Fruit fly (Drosophila melanogaster) whole organism, embryonic: Measurements from ENCODE around the gene CG34348.
A peak's percentile ranks its signal among the peaks of the same experiment; 100 is the strongest.

Experiments
- Antp ChIP-seq: fragments of 200-800 bp; sonication (Bioruptor generic); optimal IDR thresholded peaks from 3 replicates; lab custom pipeline; 2016; ENCODE audit warnings: missing biosample characterization, missing genetic modification characterization
- Bdp1 ChIP-seq: fragments of 200-800 bp; sonication (Bioruptor generic); optimal IDR thresholded peaks from 3 replicates; lab custom pipeline; 2016; ENCODE audit warnings: missing biosample characterization, missing genetic modification characterization
- CG10366 ChIP-seq: fragments of 200-800 bp; sonication (Bioruptor generic); IDR thresholded peaks from 2 replicates; pipeline ENCODE4 v1.3.6; 2022; ENCODE audit warnings: missing biosample characterization, missing genetic modification characterization
- CG11085 ChIP-seq: fragments of 200-800 bp; sonication (Bioruptor generic); IDR thresholded peaks from 2 replicates; pipeline ENCODE4 v1.3.6; 2022; ENCODE audit warnings: missing biosample characterization, missing genetic modification characterization
- CG11247 ChIP-seq: fragments of 200-800 bp; sonication (Bioruptor generic); IDR thresholded peaks from 2 replicates; pipeline ENCODE4 v1.3.6; 2022; ENCODE audit warnings: missing biosample characterization, missing genetic modification characterization
- CG13296 ChIP-seq: fragments of 200-800 bp; sonication (Bioruptor generic); optimal IDR thresholded peaks from 3 replicates; lab custom pipeline; 2018; ENCODE audit warnings: missing biosample characterization, mild to moderate bottlenecking, missing genetic modification characterization
- CG13424 ChIP-seq: fragments of 200-800 bp; sonication (Bioruptor generic); optimal IDR thresholded peaks from 2 replicates; lab custom pipeline; 2019; ENCODE audit warnings: missing biosample characterization, mild to moderate bottlenecking, missing genetic modification characterization, moderate library complexity
- CG13624 ChIP-seq: fragments of 200-800 bp; sonication (Bioruptor generic); optimal IDR thresholded peaks from 2 replicates; lab custom pipeline; 2016; ENCODE audit warnings: missing biosample characterization, missing genetic modification characterization
- CG18262 ChIP-seq: fragments of 200-800 bp; optimal IDR thresholded peaks from 3 replicates; lab custom pipeline; 2019; ENCODE audit warnings: missing biosample characterization, mild to moderate bottlenecking, missing genetic modification characterization, moderate library complexity
- CG2678 ChIP-seq: fragments of 200-800 bp; sonication (Bioruptor generic); optimal IDR thresholded peaks from 3 replicates; lab custom pipeline; 2019; ENCODE audit warnings: missing biosample characterization, mild to moderate bottlenecking, missing genetic modification characterization, moderate library complexity
- CG32772 ChIP-seq: fragments of 200-800 bp; sonication (Bioruptor generic); IDR thresholded peaks from 2 replicates; pipeline ENCODE4 v1.3.6; 2022; ENCODE audit warnings: missing biosample characterization, missing genetic modification characterization
- CG34422 ChIP-seq: fragments of 200-800 bp; sonication (Bioruptor generic); IDR thresholded peaks from 3 replicates; pipeline ENCODE4 v1.3.6; 2022; ENCODE audit warnings: missing biosample characterization, missing genetic modification characterization
- CG4730 ChIP-seq: fragments of 200-800 bp; sonication (Bioruptor generic); IDR thresholded peaks from 2 replicates; pipeline ENCODE4 v1.3.6; 2022; ENCODE audit warnings: missing biosample characterization, missing genetic modification characterization
- CG6791 ChIP-seq: fragments of 200-800 bp; sonication (Bioruptor generic); IDR thresholded peaks from 3 replicates; pipeline ENCODE4 v1.3.6; 2022; ENCODE audit warnings: missing biosample characterization, missing genetic modification characterization; ENCODE audit not compliant: partially characterized antibody
- CG8478 ChIP-seq: fragments of >200 bp; optimal IDR thresholded peaks from 2 replicates; lab custom pipeline; 2018
- CG9437 ChIP-seq: fragments of 200-800 bp; sonication (Bioruptor generic); optimal IDR thresholded peaks from 2 replicates; lab custom pipeline; 2018; ENCODE audit warnings: missing biosample characterization, mild to moderate bottlenecking, missing genetic modification characterization
- Drgx ChIP-seq: fragments of 200-800 bp; sonication (Bioruptor generic); IDR thresholded peaks from 2 replicates; pipeline ENCODE4 v1.3.6; 2022; ENCODE audit warnings: missing biosample characterization, missing genetic modification characterization
- Ets65A ChIP-seq: fragments of 200-800 bp; sonication (Bioruptor generic); peaks from one replicate; lab custom pipeline; 2016; ENCODE audit warnings: missing biosample characterization, missing genetic modification characterization
- Fer3 ChIP-seq: fragments of 200-800 bp; sonication (Bioruptor generic); optimal IDR thresholded peaks from 2 replicates; lab custom pipeline; 2018; ENCODE audit warnings: missing biosample characterization, mild to moderate bottlenecking, missing genetic modification characterization, moderate library complexity
- H2.0 ChIP-seq: fragments of 200-800 bp; sonication (Bioruptor generic); IDR thresholded peaks from 2 replicates; pipeline ENCODE4 v1.3.6; 2022; ENCODE audit warnings: missing biosample characterization, missing genetic modification characterization
- Hand ChIP-seq: fragments of 200-800 bp; sonication (Bioruptor generic); optimal IDR thresholded peaks from 2 replicates; lab custom pipeline; 2017; ENCODE audit warnings: mild to moderate bottlenecking, missing biosample characterization, missing genetic modification reagents, missing genetic modification characterization
- Hsf ChIP-seq: fragments of 200-800 bp; sonication (Bioruptor generic); optimal IDR thresholded peaks from 3 replicates; lab custom pipeline; 2016; ENCODE audit warnings: missing biosample characterization, missing genetic modification characterization
- MBD-R2 ChIP-seq: fragments of 200-800 bp; sonication (Bioruptor generic); IDR thresholded peaks from 2 replicates; pipeline ENCODE4 v1.3.6; 2022; ENCODE audit warnings: missing biosample characterization, missing genetic modification characterization
- Mrtf ChIP-seq: fragments of 200-800 bp; sonication (Bioruptor generic); IDR thresholded peaks from 3 replicates; pipeline ENCODE4 v1.3.6; 2022; ENCODE audit warnings: missing biosample characterization, missing genetic modification characterization
- NfI ChIP-seq: fragments of 200-800 bp; sonication (Bioruptor generic); optimal IDR thresholded peaks from 3 replicates; lab custom pipeline; 2018; ENCODE audit warnings: missing biosample characterization, mild to moderate bottlenecking, missing genetic modification characterization, moderate library complexity
- Ptx1 ChIP-seq: fragments of 200-800 bp; sonication (Bioruptor generic); IDR thresholded peaks from 2 replicates; pipeline ENCODE4 v1.3.6; 2022; ENCODE audit warnings: missing biosample characterization, missing genetic modification characterization
- Ravus ChIP-seq: fragments of 200-800 bp; sonication (Bioruptor generic); IDR thresholded peaks from 2 replicates; pipeline ENCODE4 v1.3.6; 2022; ENCODE audit warnings: missing biosample characterization, missing genetic modification characterization
- Rfx ChIP-seq: fragments of 200-800 bp; sonication (Bioruptor generic); IDR thresholded peaks from 2 replicates; pipeline ENCODE4 v1.3.6; 2022; ENCODE audit warnings: missing biosample characterization, missing genetic modification characterization
- Trl ChIP-seq, 3 experiments: fragments of >200 bp in 2 of 3; fragments of 200-800 bp in 1 of 3; sonication (Bioruptor generic) in 1 of 3; optimal IDR thresholded peaks; 2 replicates in 1 of 3; 3 replicates in 2 of 3; lab custom pipeline; 2016 to 2017; ENCODE audit warnings: missing biosample characterization in 1 of 3, missing genetic modification characterization in 1 of 3
- Xrp1 ChIP-seq: fragments of 200-800 bp; sonication (Bioruptor generic); IDR thresholded peaks from 2 replicates; pipeline ENCODE4 v1.3.6; 2022; ENCODE audit warnings: missing biosample characterization, missing genetic modification characterization
- bbx ChIP-seq: fragments of 200-800 bp; sonication (Bioruptor generic); IDR thresholded peaks from 2 replicates; pipeline ENCODE4 v1.3.6; 2022; ENCODE audit warnings: missing biosample characterization, missing genetic modification characterization; ENCODE audit not compliant: partially characterized antibody
- cad ChIP-seq: fragments of >200 bp; optimal IDR thresholded peaks from 2 replicates; lab custom pipeline; 2017; ENCODE audit warnings: missing biosample characterization, missing genetic modification characterization
- danr ChIP-seq: fragments of 200-800 bp; sonication (Bioruptor generic); IDR thresholded peaks from 2 replicates; pipeline ENCODE4 v1.3.6; 2022; ENCODE audit warnings: missing biosample characterization, missing genetic modification characterization
- ems ChIP-seq: fragments of 200-800 bp; sonication (Bioruptor generic); optimal IDR thresholded peaks from 3 replicates; lab custom pipeline; 2016; ENCODE audit warnings: missing biosample characterization, missing genetic modification characterization
- fru ChIP-seq: fragments of >200 bp; optimal IDR thresholded peaks from 2 replicates; lab custom pipeline; 2017
- fu2 ChIP-seq: fragments of 200-800 bp; sonication (Bioruptor generic); optimal IDR thresholded peaks from 2 replicates; lab custom pipeline; 2016; ENCODE audit warnings: missing biosample characterization, missing genetic modification characterization
- grau ChIP-seq: fragments of 200-800 bp; optimal IDR thresholded peaks from 3 replicates; lab custom pipeline; 2019; ENCODE audit warnings: missing biosample characterization, mild to moderate bottlenecking, missing genetic modification characterization, moderate library complexity
- gro ChIP-seq: fragments of 200-800 bp; sonication (Bioruptor generic); optimal IDR thresholded peaks from 2 replicates; lab custom pipeline; 2016; ENCODE audit warnings: missing biosample characterization, missing genetic modification characterization
- ham ChIP-seq: fragments of 200-800 bp; sonication (Bioruptor generic); IDR thresholded peaks from 2 replicates; pipeline ENCODE4 v1.3.6; 2022; ENCODE audit warnings: missing biosample characterization, missing genetic modification characterization
- ind ChIP-seq: fragments of 200-800 bp; sonication (Bioruptor generic); optimal IDR thresholded peaks from 3 replicates; lab custom pipeline; 2016; ENCODE audit warnings: missing biosample characterization, missing genetic modification characterization
- mam ChIP-seq: fragments of 200-800 bp; sonication (Bioruptor generic); optimal IDR thresholded peaks from 3 replicates; lab custom pipeline; 2016; ENCODE audit warnings: missing biosample characterization, missing genetic modification characterization
- nom ChIP-seq: fragments of 200-800 bp; sonication (Bioruptor generic); optimal IDR thresholded peaks from 2 replicates; lab custom pipeline; 2017; ENCODE audit warnings: missing biosample characterization, missing genetic modification characterization, mild to moderate bottlenecking, moderate library complexity, missing genetic modification reagents
- phol ChIP-seq: fragments of 200-800 bp; sonication (Bioruptor generic); optimal IDR thresholded peaks from 3 replicates; lab custom pipeline; 2018; ENCODE audit warnings: missing biosample characterization, mild to moderate bottlenecking, missing genetic modification characterization, moderate library complexity
- repo ChIP-seq: fragments of 200-800 bp; sonication (Bioruptor generic); optimal IDR thresholded peaks from 2 replicates; lab custom pipeline; 2016; ENCODE audit warnings: missing biosample characterization, missing genetic modification characterization
- rib ChIP-seq: fragments of 200-800 bp; sonication (Bioruptor generic); IDR thresholded peaks from 2 replicates; pipeline ENCODE4 v1.3.6; 2022; ENCODE audit warnings: missing biosample characterization, missing genetic modification characterization
- slbo ChIP-seq: fragments of 200-800 bp; sonication (Bioruptor generic); IDR thresholded peaks from 2 replicates; pipeline ENCODE4 v1.3.6; 2022; ENCODE audit warnings: missing biosample characterization, missing genetic modification characterization
- ssp ChIP-seq: fragments of 200-800 bp; sonication (Bioruptor generic); IDR thresholded peaks from 2 replicates; pipeline ENCODE4 v1.3.6; 2022; ENCODE audit warnings: missing biosample characterization, missing genetic modification characterization
- unpg ChIP-seq: fragments of 200-800 bp; sonication (Bioruptor generic); optimal IDR thresholded peaks from 3 replicates; lab custom pipeline; 2018; ENCODE audit warnings: missing biosample characterization, mild to moderate bottlenecking, missing genetic modification characterization, moderate library complexity
- wdn ChIP-seq: fragments of 200-800 bp; sonication (Bioruptor generic); IDR thresholded peaks from 2 replicates; pipeline ENCODE4 v1.3.6; 2022; ENCODE audit warnings: missing biosample characterization, missing genetic modification characterization
- zfh1 ChIP-seq: fragments of 200-800 bp; sonication (Bioruptor generic); IDR thresholded peaks from 3 replicates; pipeline ENCODE4 v1.3.6; 2022; ENCODE audit warnings: missing biosample characterization, missing genetic modification characterization

Gene CG34348

DNA sequence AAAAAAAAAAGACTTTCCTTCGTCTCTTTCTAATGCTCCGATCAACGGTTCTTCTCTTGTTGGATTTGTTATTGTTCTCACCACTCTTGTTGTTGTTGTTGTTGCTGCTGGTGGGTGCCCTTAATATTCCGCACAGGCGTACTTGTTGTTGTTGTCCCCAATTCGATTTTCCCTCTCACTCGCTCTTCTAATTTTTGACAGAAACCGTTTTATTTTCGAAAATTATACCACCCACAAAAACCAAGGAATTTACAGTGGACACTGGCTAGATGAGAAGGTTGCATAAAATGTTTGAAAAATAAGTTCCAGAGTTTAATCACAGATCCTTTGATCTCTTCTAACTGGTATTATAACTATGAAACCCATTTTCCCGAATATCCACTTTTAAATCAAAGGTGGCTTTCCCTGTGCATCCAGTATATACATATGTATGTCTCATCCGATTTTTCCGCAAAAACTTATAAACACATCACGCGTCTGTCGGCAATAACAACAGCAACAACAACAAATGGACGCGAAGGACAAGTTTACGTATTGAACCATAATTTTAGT lies 51.8 kb downstream of the CG34348 start (continued):
- TF ChIP-seq fu2, result peak; percentile 52
- TF ChIP-seq mam, result peak; percentile 19
- TF ChIP-seq danr (GFP tag; lab: Robert Waterston, UW), result 0 out of 2 replicates have a peak, but pooled peaks have one; percentile 10
- no peak for TF ChIP-seq fru (lab: Kevin White, UChicago)
- peak; percentile 44 for TF ChIP-seq CG13424
- no peak for TF ChIP-seq CG6791 (GFP tag; lab: Robert Waterston, UW)
- no peak for TF ChIP-seq CG8478 (lab: Kevin White, UChicago)
- peak; percentile 57 for TF ChIP-seq wdn (GFP tag; lab: Robert Waterston, UW)
- peak; percentile 94 for TF ChIP-seq Ets65A (GFP tag; lab: Kevin White, UChicago)
- peak; percentile 66 for TF ChIP-seq CG10366
- TF ChIP-seq gro (GFP tag; lab: Kevin White, UChicago), result peak; percentile 10
- TF ChIP-seq H2.0 (GFP tag; lab: Robert Waterston, UW), result 0 out of 2 replicates have a peak, but pooled peaks have one; percentile 44
- 0 out of 2 replicates have a peak, but pooled peaks have one; percentile 11 for TF ChIP-seq CG11085 (GFP tag; lab: Robert Waterston, UW)
- TF ChIP-seq Bdp1 (GFP tag; lab: Kevin White, UChicago), result no peak
- no peak for TF ChIP-seq CG13296
- TF ChIP-seq CG11247 (GFP tag; lab: Robert Waterston, UW), result peak; percentile 22; the same call in 1 of the 2 replicates
- peak; percentile 45 for TF ChIP-seq ind (GFP tag; lab: Kevin White, UChicago)
- no peak for TF ChIP-seq nom (GFP tag; lab: Kevin White, UChicago)
- 0 out of 2 replicates have a peak, but pooled peaks have one; percentile 24 for TF ChIP-seq CG32772 (GFP tag; lab: Robert Waterston, UW)
- peak; percentile 25; the same call in 1 of the 3 replicates for TF ChIP-seq CG34422 (GFP tag; lab: Robert Waterston, UW)
- TF ChIP-seq Xrp1 (GFP tag; lab: Robert Waterston, UW), result peak; percentile 48; the same call in 1 of the 2 replicates
- TF ChIP-seq Rfx (GFP tag; lab: Robert Waterston, UW), result peak; percentile 87
- no peak for TF ChIP-seq CG18262 (tag; lab: Kevin White, UChicago)
- TF ChIP-seq ems (GFP tag; lab: Kevin White, UChicago), result peak; percentile 3
- TF ChIP-seq unpg, result peak; percentile 57
- TF ChIP-seq ssp (GFP tag; lab: Robert Waterston, UW), result peak; percentile 35; the same call in 1 of the 2 replicates
- TF ChIP-seq CG13624 (GFP tag; lab: Kevin White, UChicago), result no peak
- no peak; the same call in 1 of the 2 replicates for TF ChIP-seq Drgx (GFP tag; lab: Robert Waterston, UW)
- TF ChIP-seq CG9437 (GFP tag; lab: Kevin White, UChicago), result no peak
- TF ChIP-seq cad, result no peak
- TF ChIP-seq ham (GFP tag; lab: Robert Waterston, UW), result no peak
- peak; percentile 78 for TF ChIP-seq Ptx1 (GFP tag; lab: Robert Waterston, UW)
- peak; percentile 11; the same call in 1 of the 2 replicates for TF ChIP-seq MBD-R2 (GFP tag; lab: Robert Waterston, UW)
- TF ChIP-seq Ravus (GFP tag; lab: Robert Waterston, UW), result peak; percentile 38
- 0 out of 2 replicates have a peak, but pooled peaks have one; percentile 29 for TF ChIP-seq rib (GFP tag; lab: Robert Waterston, UW)
- peak; percentile 30 for TF ChIP-seq Hsf (GFP tag; lab: Kevin White, UChicago)
- TF ChIP-seq Fer3 (tag; lab: Kevin White, UChicago), result peak; percentile 57
- peak; percentile 57 for TF ChIP-seq CG4730 (GFP tag; lab: Robert Waterston, UW)
- no peak for TF ChIP-seq bbx (GFP tag; lab: Robert Waterston, UW)
- TF ChIP-seq Hand (GFP tag; lab: Kevin White, UChicago), result no peak
- peak; percentile 31 for TF ChIP-seq NfI (GFP tag; lab: Kevin White, UChicago)
- peak; percentile 59 for TF ChIP-seq CG2678 (tag; lab: Kevin White, UChicago)
- no peak for TF ChIP-seq repo (GFP tag; lab: Kevin White, UChicago)
- no peak for TF ChIP-seq Trl (optimal IDR thresholded peaks at IDR 0.05; lab: Kevin White, UChicago)
- peak; percentile 1 for TF ChIP-seq Trl (GFP tag; optimal IDR thresholded peaks at IDR 0.05; lab: Kevin White, UChicago)
- peak; percentile 18 for TF ChIP-seq phol (tag; lab: Kevin White, UChicago)
- peak; percentile 86 for TF ChIP-seq grau (tag; lab: Kevin White, UChicago)
- TF ChIP-seq Mrtf (GFP tag; lab: Robert Waterston, UW), result peak; percentile 68; the same call in 2 of the 3 replicates
- TF ChIP-seq slbo (GFP tag; lab: Robert Waterston, UW), result peak; percentile 85
- TF ChIP-seq zfh1 (GFP tag; lab: Robert Waterston, UW), result peak; percentile 35; the same call in 1 of the 3 replicates
- TF ChIP-seq Antp, result peak; percentile 43
